Fruit fly (Drosophila melanogaster) whole organism, embryonic: ENCODE results near the gene Cad96Cb.
A peak's percentile ranks its signal among the peaks of the same experiment; 100 is the strongest.

Experiments
- Atf-2 ChIP-seq: fragments of 200-800 bp; sonication (Bioruptor generic); optimal IDR thresholded peaks from 2 replicates; lab custom pipeline; 2016; ENCODE audit warnings: missing biosample characterization, missing genetic modification characterization
- CG11504 ChIP-seq: fragments of 200-800 bp; sonication (Bioruptor generic); optimal IDR thresholded peaks from 3 replicates; lab custom pipeline; 2019; ENCODE audit warnings: missing biosample characterization, mild to moderate bottlenecking, missing genetic modification characterization, moderate library complexity
- CG13287 ChIP-seq: fragments of 200-800 bp; sonication (Bioruptor generic); IDR thresholded peaks from 2 replicates; pipeline ENCODE4 v1.3.6; 2022; ENCODE audit warnings: missing biosample characterization, missing genetic modification characterization; ENCODE audit not compliant: partially characterized antibody
- CG13894 ChIP-seq: fragments of 200-800 bp; sonication (Bioruptor generic); optimal IDR thresholded peaks from 3 replicates; lab custom pipeline; 2018; ENCODE audit warnings: missing biosample characterization, mild to moderate bottlenecking, missing genetic modification characterization, moderate library complexity
- CG15514 ChIP-seq: fragments of 200-800 bp; sonication (Bioruptor generic); optimal IDR thresholded peaks from 3 replicates; lab custom pipeline; 2017; ENCODE audit warnings: missing biosample characterization, missing genetic modification characterization, mild to moderate bottlenecking, moderate library complexity, missing genetic modification reagents
- CG16779 ChIP-seq: fragments of 200-800 bp; sonication (Bioruptor generic); IDR thresholded peaks from 2 replicates; pipeline ENCODE4 v1.3.6; 2022; ENCODE audit warnings: missing biosample characterization, missing genetic modification characterization
- CG18011 ChIP-seq: fragments of 200-800 bp; sonication (Bioruptor generic); optimal IDR thresholded peaks from 2 replicates; lab custom pipeline; 2017; ENCODE audit warnings: missing biosample characterization, missing genetic modification characterization, mild to moderate bottlenecking, moderate library complexity, missing genotype
- CG34422 ChIP-seq: fragments of 200-800 bp; sonication (Bioruptor generic); IDR thresholded peaks from 3 replicates; pipeline ENCODE4 v1.3.6; 2022; ENCODE audit warnings: missing biosample characterization, missing genetic modification characterization
- CG43689 ChIP-seq: fragments of 200-800 bp; sonication (Bioruptor generic); IDR thresholded peaks from 2 replicates; pipeline ENCODE4 v1.3.6; 2022; ENCODE audit warnings: missing biosample characterization, missing genetic modification characterization
- CG4707 ChIP-seq: fragments of 200-800 bp; sonication (Bioruptor generic); optimal IDR thresholded peaks from 2 replicates; lab custom pipeline; 2018; ENCODE audit warnings: missing biosample characterization, mild to moderate bottlenecking, missing genetic modification characterization, moderate library complexity
- CG6689 ChIP-seq: fragments of 200-800 bp; sonication (Bioruptor generic); IDR thresholded peaks from 2 replicates; pipeline ENCODE4 v1.3.6; 2022; ENCODE audit warnings: missing biosample characterization, missing genetic modification characterization
- CG7357 ChIP-seq: fragments of 200-800 bp; sonication (Bioruptor generic); IDR thresholded peaks from 3 replicates; pipeline ENCODE4 v1.3.6; 2022; ENCODE audit warnings: missing biosample characterization, missing genetic modification characterization
- CG8359 ChIP-seq: fragments of 200-800 bp; sonication (Bioruptor generic); optimal IDR thresholded peaks from 2 replicates; lab custom pipeline; 2017; ENCODE audit warnings: missing biosample characterization, mild to moderate bottlenecking, missing genetic modification characterization, borderline replicate concordance
- CG8388 ChIP-seq: fragments of 200-800 bp; sonication (Bioruptor generic); optimal IDR thresholded peaks from 2 replicates; lab custom pipeline; 2019; ENCODE audit warnings: missing biosample characterization, mild to moderate bottlenecking, missing genetic modification characterization, moderate library complexity
- CTCF ChIP-seq: fragments of 200-800 bp; sonication (Bioruptor generic); optimal IDR thresholded peaks from 2 replicates; lab custom pipeline; 2017; ENCODE audit warnings: missing biosample characterization, mild to moderate bottlenecking, missing genetic modification characterization, moderate library complexity
- Dref ChIP-seq: fragments of 200-800 bp; sonication (Bioruptor generic); IDR thresholded peaks from 2 replicates; pipeline ENCODE4 v1.3.6; 2022; ENCODE audit warnings: missing biosample characterization, missing genetic modification characterization
- E2f2 ChIP-seq: fragments of 200-800 bp; sonication (Bioruptor generic); IDR thresholded peaks from 2 replicates; pipeline ENCODE4 v1.3.6; 2022; ENCODE audit warnings: missing biosample characterization, missing genetic modification characterization
- Eip74EF ChIP-seq, 2 experiments: fragments of 200-800 bp in 1 of 2; fragments of >200 bp in 1 of 2; sonication (Bioruptor generic) in 1 of 2; optimal IDR thresholded peaks; 2 replicates each; lab custom pipeline; 2017 to 2019; ENCODE audit warnings: missing biosample characterization in 2 of 2, missing genetic modification characterization in 2 of 2, mild to moderate bottlenecking in 1 of 2, moderate library complexity in 1 of 2
- Ets65A ChIP-seq: fragments of 200-800 bp; sonication (Bioruptor generic); peaks from one replicate; lab custom pipeline; 2016; ENCODE audit warnings: missing biosample characterization, missing genetic modification characterization
- Fer1 ChIP-seq: fragments of 200-800 bp; sonication (Bioruptor generic); optimal IDR thresholded peaks from 2 replicates; lab custom pipeline; 2017; ENCODE audit warnings: missing biosample characterization, mild to moderate bottlenecking, missing genetic modification characterization
- H2.0 ChIP-seq: fragments of 200-800 bp; sonication (Bioruptor generic); IDR thresholded peaks from 2 replicates; pipeline ENCODE4 v1.3.6; 2022; ENCODE audit warnings: missing biosample characterization, missing genetic modification characterization
- Hr51 ChIP-seq, 2 experiments: fragments of 200-800 bp; sonication (Bioruptor generic); optimal IDR thresholded peaks; 2 replicates in 1 of 2; 3 replicates in 1 of 2; lab custom pipeline; 2016 to 2018; ENCODE audit warnings: missing biosample characterization in 2 of 2, missing genetic modification characterization in 2 of 2, mild to moderate bottlenecking in 1 of 2, moderate library complexity in 1 of 2
- Lhr ChIP-seq: fragments of 200-800 bp; sonication (Bioruptor generic); optimal IDR thresholded peaks from 3 replicates; lab custom pipeline; 2017; ENCODE audit warnings: mild to moderate bottlenecking, missing biosample characterization, missing genetic modification reagents, missing genetic modification characterization
- Mrtf ChIP-seq: fragments of 200-800 bp; sonication (Bioruptor generic); IDR thresholded peaks from 3 replicates; pipeline ENCODE4 v1.3.6; 2022; ENCODE audit warnings: missing biosample characterization, missing genetic modification characterization
- Trl ChIP-seq, 3 experiments: fragments of >200 bp in 2 of 3; fragments of 200-800 bp in 1 of 3; sonication (Bioruptor generic) in 1 of 3; optimal IDR thresholded peaks; 2 replicates in 1 of 3; 3 replicates in 2 of 3; lab custom pipeline; 2016 to 2017; ENCODE audit warnings: missing biosample characterization in 1 of 3, missing genetic modification characterization in 1 of 3
- abd-A ChIP-seq: fragments of 200-800 bp; sonication (Bioruptor generic); optimal IDR thresholded peaks from 3 replicates; lab custom pipeline; 2019; ENCODE audit warnings: missing biosample characterization, mild to moderate bottlenecking, missing genetic modification characterization, moderate library complexity
- amos ChIP-seq: fragments of 200-800 bp; sonication (Bioruptor generic); IDR thresholded peaks from 2 replicates; pipeline ENCODE4 v1.3.6; 2022; ENCODE audit warnings: missing biosample characterization, missing genetic modification characterization; ENCODE audit not compliant: partially characterized antibody
- cad ChIP-seq: fragments of >200 bp; optimal IDR thresholded peaks from 2 replicates; lab custom pipeline; 2017; ENCODE audit warnings: missing biosample characterization, missing genetic modification characterization
- chinmo ChIP-seq: fragments of 200-800 bp; sonication (Bioruptor generic); IDR thresholded peaks from 4 replicates; pipeline ENCODE4 v1.3.6; 2022; ENCODE audit warnings: missing biosample characterization, missing genetic modification characterization; ENCODE audit not compliant: partially characterized antibody
- croc ChIP-seq: fragments of 200-800 bp; sonication (Bioruptor generic); conservative IDR thresholded peaks from 3 replicates; pipeline ENCODE4 v1.3.6; 2022; ENCODE audit warnings: missing biosample characterization, missing genetic modification characterization
- da ChIP-seq: fragments of 200-800 bp; sonication (Bioruptor generic); optimal IDR thresholded peaks from 2 replicates; lab custom pipeline; 2016; ENCODE audit warnings: missing biosample characterization, missing genetic modification characterization
- dan ChIP-seq: fragments of 200-800 bp; sonication (Bioruptor generic); IDR thresholded peaks from 2 replicates; pipeline ENCODE4 v1.3.6; 2022; ENCODE audit warnings: missing biosample characterization, missing genetic modification characterization
- disco-r ChIP-seq: fragments of 200-800 bp; sonication (Bioruptor generic); optimal IDR thresholded peaks from 2 replicates; lab custom pipeline; 2016; ENCODE audit warnings: missing biosample characterization, missing genetic modification characterization
- ewg ChIP-seq: fragments of 200-800 bp; sonication (Bioruptor generic); optimal IDR thresholded peaks from 3 replicates; lab custom pipeline; 2017; ENCODE audit warnings: mild to moderate bottlenecking, missing biosample characterization, missing genetic modification reagents, missing genetic modification characterization
- fd64A ChIP-seq: fragments of 200-800 bp; sonication (Bioruptor generic); optimal IDR thresholded peaks from 3 replicates; lab custom pipeline; 2018; ENCODE audit warnings: missing biosample characterization, mild to moderate bottlenecking, missing genetic modification characterization
- gcm ChIP-seq: fragments of 200-800 bp; sonication (Bioruptor generic); optimal IDR thresholded peaks from 2 replicates; lab custom pipeline; 2019; ENCODE audit warnings: missing biosample characterization, mild to moderate bottlenecking, missing genetic modification characterization, moderate library complexity
- lmd ChIP-seq: fragments of 200-800 bp; sonication (Bioruptor generic); IDR thresholded peaks from 2 replicates; pipeline ENCODE4 v1.3.6; 2022; ENCODE audit warnings: missing biosample characterization, missing genetic modification characterization
- scrt ChIP-seq: fragments of 200-800 bp; sonication (Bioruptor generic); optimal IDR thresholded peaks from 2 replicates; lab custom pipeline; 2018; ENCODE audit warnings: missing biosample characterization, mild to moderate bottlenecking, missing genetic modification characterization, moderate library complexity
- sd ChIP-seq: fragments of 200-800 bp; sonication (Bioruptor generic); optimal IDR thresholded peaks from 3 replicates; lab custom pipeline; 2018; ENCODE audit warnings: missing biosample characterization, mild to moderate bottlenecking, missing genetic modification characterization, moderate library complexity
- slou ChIP-seq: fragments of 200-800 bp; sonication (Bioruptor generic); optimal IDR thresholded peaks from 3 replicates; lab custom pipeline; 2016; ENCODE audit warnings: missing biosample characterization, missing genetic modification characterization
- vvl ChIP-seq: fragments of 200-800 bp; sonication (Bioruptor generic); IDR thresholded peaks from 2 replicates; pipeline ENCODE4 v1.3.6; 2022; ENCODE audit warnings: missing biosample characterization, missing genetic modification characterization
- zen ChIP-seq: fragments of 200-800 bp; sonication (Bioruptor generic); optimal IDR thresholded peaks from 3 replicates; lab custom pipeline; 2018; ENCODE audit warnings: missing biosample characterization, mild to moderate bottlenecking, missing genetic modification characterization, moderate library complexity
- zen2 ChIP-seq: fragments of 200-800 bp; sonication (Bioruptor generic); IDR thresholded peaks from 3 replicates; pipeline ENCODE4 v1.3.6; 2022; ENCODE audit warnings: missing biosample characterization, missing genetic modification characterization; ENCODE audit not compliant: partially characterized antibody

The Cad96Cb gene

DNA sequence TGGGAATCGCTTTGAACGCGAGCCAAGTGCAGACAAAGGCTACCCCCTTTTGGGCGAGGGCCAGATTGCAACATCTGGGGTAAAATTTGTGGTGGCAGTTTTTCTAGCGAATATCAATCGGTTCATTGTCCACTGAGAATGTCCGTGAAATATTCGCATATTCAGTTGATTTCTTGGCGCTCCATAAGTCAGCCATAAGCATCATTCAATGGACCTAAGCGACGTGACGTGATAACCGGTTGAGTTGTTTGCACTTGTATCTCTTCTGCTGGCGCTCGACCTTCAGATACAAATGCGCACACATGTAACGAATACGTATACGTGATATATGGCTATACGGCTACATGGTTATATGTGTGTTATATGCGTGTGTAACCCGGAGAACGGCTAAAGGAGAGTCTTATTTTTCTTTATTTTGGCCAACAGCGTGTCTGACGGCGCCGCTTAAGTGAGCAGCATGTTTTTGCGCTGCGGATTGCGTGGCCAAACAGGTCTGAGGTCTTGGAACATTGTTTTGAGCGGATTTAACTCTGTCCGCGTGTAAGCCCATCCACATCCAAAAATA, 26.6 kb downstream of the Cad96Cb start (continued):
- TF ChIP-seq gcm (GFP tag; lab: Kevin White, UChicago) (no peak), chinmo (GFP tag; lab: Robert Waterston, UW) (peak; percentile 88; the same call in 2 of the 4 replicates), CG18011 (GFP tag; lab: Kevin White, UChicago) (no peak), Mrtf (GFP tag; lab: Robert Waterston, UW) (no peak), CG13894 (peak; percentile 82), CG8388 (GFP tag; lab: Kevin White, UChicago) (no peak), Eip74EF (GFP tag; optimal IDR thresholded peaks at IDR 0.05; lab: Kevin White, UChicago) (peak in 1 of 2 experiments; percentile 38), vvl (0 out of 2 replicates have a peak, but pooled peaks have one; percentile 6), H2.0 (no peak), da (GFP tag; lab: Kevin White, UChicago) (no peak), CG43689 (no peak), croc (no peak), fd64A (GFP tag; lab: Kevin White, UChicago) (no peak), E2f2 (GFP tag; lab: Robert Waterston, UW) (no peak), Atf-2 (GFP tag; lab: Kevin White, UChicago) (no peak), CG13287 (GFP tag; lab: Robert Waterston, UW) (peak; percentile 24; the same call in 1 of the 2 replicates), sd (tag; lab: Kevin White, UChicago) (peak; percentile 38)
- TF ChIP-seq, all 482 proteins: peak for 18

DNA sequence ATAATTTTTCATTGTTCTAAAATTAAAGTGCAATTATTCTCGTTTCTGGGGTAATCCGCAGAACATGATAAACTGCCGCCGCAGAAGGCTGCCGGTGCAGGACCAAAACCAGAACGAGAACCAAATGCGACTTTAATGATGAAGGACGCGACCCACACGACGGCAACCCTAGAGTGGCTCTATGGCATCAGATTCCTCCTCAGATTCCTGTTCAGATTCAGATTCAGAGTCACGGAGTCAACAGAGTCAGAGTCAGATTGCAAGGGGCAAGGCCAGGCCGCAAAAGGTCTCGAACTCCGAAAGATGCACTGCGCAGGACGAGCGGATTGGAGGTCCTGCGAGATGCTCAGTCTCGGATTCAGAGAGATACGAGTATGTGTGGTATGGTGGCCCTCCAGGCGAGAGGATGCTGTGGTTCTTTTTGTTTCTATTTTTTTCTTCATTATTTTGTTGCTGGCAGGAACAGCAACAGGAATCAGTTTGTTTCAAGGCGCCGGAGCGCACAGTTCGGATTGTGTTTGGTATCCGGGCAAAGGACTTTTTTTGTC, 32.7 kb downstream of the Cad96Cb start, which contains the start of gene CG13654:
Gene CG13654, plus strand, starts transcription at position 498 of the 548 bp plus-strand sequence.
- TF ChIP-seq CG7357 (GFP tag; lab: Robert Waterston, UW) (no peak), Hr51 (GFP tag; optimal IDR thresholded peaks at IDR 0.05; lab: Kevin White, UChicago) (no peak), Fer1 (GFP tag; lab: Kevin White, UChicago) (peak; percentile 10), Trl (optimal IDR thresholded peaks at IDR 0.05; lab: Kevin White, UChicago) (peak in 1 of 2 experiments; percentile 27), Trl (GFP tag; optimal IDR thresholded peaks at IDR 0.05; lab: Kevin White, UChicago) (no peak), CG16779 (GFP tag; lab: Robert Waterston, UW) (0 out of 2 replicates have a peak, but pooled peaks have one; percentile 44), slou (GFP tag; lab: Kevin White, UChicago) (no peak), scrt (peak; percentile 86), abd-A (tag; lab: Kevin White, UChicago) (peak; percentile 16), amos (GFP tag; lab: Robert Waterston, UW) (0 out of 2 replicates have a peak, but pooled peaks have one; percentile 4), CG15514 (GFP tag; lab: Kevin White, UChicago) (peak; percentile 23), CG13894 (peak; percentile 91), CG11504 (tag; lab: Kevin White, UChicago) (peak; percentile 46), ewg (GFP tag; lab: Kevin White, UChicago) (peak; percentile 78), dan (GFP tag; lab: Robert Waterston, UW) (0 out of 2 replicates have a peak, but pooled peaks have one; percentile 11), zen (peak; percentile 41)

DNA sequence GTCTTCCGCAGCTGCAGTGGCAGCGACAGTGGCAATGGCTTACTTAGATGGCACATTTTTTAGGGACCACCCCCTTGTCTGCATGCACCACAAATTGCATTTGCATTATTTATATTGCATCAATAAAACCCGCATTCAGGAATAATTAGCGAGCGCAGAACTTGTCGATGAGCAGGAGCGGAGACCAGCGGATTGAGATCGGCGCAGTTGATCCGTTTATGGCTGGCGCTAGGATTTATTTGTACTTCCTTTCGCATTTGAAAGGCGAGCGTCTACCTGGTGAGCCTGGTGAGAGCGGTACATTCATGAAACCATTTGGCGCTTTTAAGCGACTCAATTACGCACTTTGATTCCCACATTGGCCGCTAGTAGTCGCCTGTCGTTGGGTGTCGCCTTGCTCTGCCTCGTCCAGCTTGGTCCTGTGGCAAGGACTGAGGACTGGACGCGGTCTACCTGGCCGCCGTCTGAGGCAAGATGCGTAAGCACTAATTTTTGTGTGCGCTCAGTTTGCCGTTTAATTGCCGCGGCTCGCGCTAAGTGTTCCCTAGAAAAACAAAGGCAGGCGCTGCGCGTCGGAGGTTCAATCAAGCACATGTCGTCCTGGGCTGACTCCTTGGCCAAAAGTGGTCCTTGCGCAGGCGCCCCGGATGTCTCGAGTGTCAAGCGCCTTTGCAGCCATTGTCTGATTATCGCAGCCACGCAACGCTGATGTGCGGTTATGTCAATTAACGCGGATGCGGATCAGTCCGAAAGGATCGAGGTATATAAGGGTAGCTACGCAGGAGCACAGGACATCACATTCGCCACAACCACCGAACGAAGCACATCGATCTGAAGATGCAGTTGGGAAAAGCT, 37.2 kb downstream of the Cad96Cb start, which contains the start of gene CG13653:
Gene CG13653, plus strand, starts transcription at position 805 of the 855 bp plus-strand sequence.
- TF ChIP-seq cad (peak; percentile 88), Ets65A (peak; percentile 44), CG4707 (GFP tag; lab: Kevin White, UChicago) (no peak), Dref (GFP tag; lab: Robert Waterston, UW) (no peak), dan (GFP tag; lab: Robert Waterston, UW) (0 out of 2 replicates have a peak, but pooled peaks have one; percentile 9), zen2 (GFP tag; lab: Robert Waterston, UW) (no peak), CG34422 (GFP tag; lab: Robert Waterston, UW) (0 out of 3 replicates have a peak, but pooled peaks have one; percentile 11), zen (peak; percentile 84), CG8359 (no peak), disco-r (GFP tag; lab: Kevin White, UChicago) (no peak), CG6689 (GFP tag; lab: Robert Waterston, UW) (no peak), Lhr (GFP tag; lab: Kevin White, UChicago) (no peak), CTCF (GFP tag; lab: Kevin White, UChicago) (peak; percentile 79), lmd (GFP tag; lab: Robert Waterston, UW) (no peak)
